1 fruit fly cellular context compared by ENCODE assay signal in the genomic region with DNA sequence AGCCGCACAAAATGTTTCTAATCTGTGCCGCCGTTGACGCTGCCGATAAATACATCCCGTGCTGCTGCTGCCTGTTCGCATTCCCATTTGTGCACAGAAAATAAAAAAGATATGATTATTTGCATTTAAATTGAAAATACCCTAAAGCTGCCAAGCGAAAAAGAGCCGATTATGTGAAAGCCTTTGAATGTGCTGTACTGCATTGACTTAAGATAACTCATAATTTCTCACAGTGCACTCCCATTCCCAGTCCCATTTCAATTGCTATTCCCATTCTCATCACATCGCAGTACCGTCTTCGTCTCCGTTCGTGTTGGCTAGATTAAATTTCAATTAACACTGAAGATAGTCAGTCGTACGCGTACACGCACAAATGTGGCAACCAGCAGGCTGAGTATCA.
TF ChIP-seq lines count a peak whose summit lies in the region.

No protein-coding gene starts in this region.

TF ChIP-seq in whole organism, embryonic, 481 proteins besides CTCF, POLR2A, EP300 and RAD21 (continued from another document and continues in another):
- TF ChIP-seq CG2889 (GFP tag; IDR thresholded peaks at IDR 0.05; lab: Robert Waterston, UW), result peak; percentile 61; the same call in 2 of the 3 replicates
- no peak for TF ChIP-seq CG11247 (GFP tag; IDR thresholded peaks at IDR 0.05; lab: Robert Waterston, UW)
- no peak for TF ChIP-seq grn (GFP tag; optimal IDR thresholded peaks at IDR 0.05; lab: Kevin White, UChicago)
- peak; percentile 55 for TF ChIP-seq CG2678 (tag; optimal IDR thresholded peaks at IDR 0.05; lab: Kevin White, UChicago)
- no peak for TF ChIP-seq BtbVII (GFP tag; optimal IDR thresholded peaks at IDR 0.05; lab: Kevin White, UChicago)
- peak; percentile 10 for TF ChIP-seq shn (GFP tag; optimal IDR thresholded peaks at IDR 0.05; lab: Kevin White, UChicago)
- no peak for TF ChIP-seq HLHmδ (GFP tag; optimal IDR thresholded peaks at IDR 0.05; lab: Kevin White, UChicago)
- TF ChIP-seq pan (optimal IDR thresholded peaks at IDR 0.05; lab: Kevin White, UChicago), result no peak
- TF ChIP-seq pan (GFP tag; optimal IDR thresholded peaks at IDR 0.05 in 1 of 2, IDR thresholded peaks at IDR 0.05 in 1 of 2), result peak in 1 of 2 experiments; percentile 56
- no peak for TF ChIP-seq Nf-YA (GFP tag; IDR thresholded peaks at IDR 0.05; lab: Robert Waterston, UW)
- no peak for TF ChIP-seq YL-1 (GFP tag; optimal IDR thresholded peaks at IDR 0.05; lab: Kevin White, UChicago)
- peak; percentile 32 for TF ChIP-seq odd (GFP tag; optimal IDR thresholded peaks at IDR 0.05; lab: Kevin White, UChicago)
- TF ChIP-seq CG3065 (GFP tag; optimal IDR thresholded peaks at IDR 0.05; lab: Kevin White, UChicago), result no peak
- no peak for TF ChIP-seq CG8478 (optimal IDR thresholded peaks at IDR 0.05; lab: Kevin White, UChicago)
- TF ChIP-seq onecut (GFP tag; IDR thresholded peaks at IDR 0.05; lab: Robert Waterston, UW), result peak; percentile 42; the same call in 1 of the 2 replicates
- no peak for TF ChIP-seq CG2875 (GFP tag; optimal IDR thresholded peaks at IDR 0.05; lab: Kevin White, UChicago)
- TF ChIP-seq slbo (GFP tag; IDR thresholded peaks at IDR 0.05; lab: Robert Waterston, UW), result peak; percentile 75
- TF ChIP-seq CG6683 (GFP tag; optimal IDR thresholded peaks at IDR 0.05; lab: Kevin White, UChicago), result no peak
- TF ChIP-seq ara (GFP tag; IDR thresholded peaks at IDR 0.05; lab: Robert Waterston, UW), result no peak
- no peak for TF ChIP-seq pfk (GFP tag; optimal IDR thresholded peaks at IDR 0.05; lab: Kevin White, UChicago)
- no peak for TF ChIP-seq Lhr (GFP tag; optimal IDR thresholded peaks at IDR 0.05; lab: Kevin White, UChicago)
- TF ChIP-seq repo (GFP tag; optimal IDR thresholded peaks at IDR 0.05; lab: Kevin White, UChicago), result peak; percentile 42
- no peak for TF ChIP-seq hbn (GFP tag; IDR thresholded peaks at IDR 0.05; lab: Robert Waterston, UW; ENCODE audit: partially characterized antibody)
- TF ChIP-seq sima (GFP tag; optimal IDR thresholded peaks at IDR 0.05; lab: Kevin White, UChicago), result no peak
- TF ChIP-seq CG15601 (tag; optimal IDR thresholded peaks at IDR 0.05; lab: Kevin White, UChicago), result no peak
- peak; percentile 18 for TF ChIP-seq CG12769 (tag; optimal IDR thresholded peaks at IDR 0.05; lab: Kevin White, UChicago)
- TF ChIP-seq Ada2b (GFP tag; IDR thresholded peaks at IDR 0.05; lab: Robert Waterston, UW), result peak; percentile 54; the same call in 1 of the 2 replicates
- TF ChIP-seq Hmr (GFP tag; optimal IDR thresholded peaks at IDR 0.05; lab: Kevin White, UChicago), result peak; percentile 47
- TF ChIP-seq seq (GFP tag; IDR thresholded peaks at IDR 0.05; lab: Robert Waterston, UW), result 0 out of 2 replicates have a peak, but pooled peaks have one; percentile 29
- TF ChIP-seq CG3838 (GFP tag; optimal IDR thresholded peaks at IDR 0.05; lab: Kevin White, UChicago), result no peak
- peak; percentile 59; the same call in 1 of the 2 replicates for TF ChIP-seq sob (GFP tag; IDR thresholded peaks at IDR 0.05; lab: Robert Waterston, UW)
- TF ChIP-seq chm (GFP tag; IDR thresholded peaks at IDR 0.05; lab: Robert Waterston, UW), result peak; percentile 72
- peak; percentile 51; the same call in 1 of the 2 replicates for TF ChIP-seq CG31441 (GFP tag; IDR thresholded peaks at IDR 0.05; lab: Robert Waterston, UW)
- TF ChIP-seq en (GFP tag; optimal IDR thresholded peaks at IDR 0.05; lab: Kevin White, UChicago), result no peak
- no peak for TF ChIP-seq Bteb2 (GFP tag; optimal IDR thresholded peaks at IDR 0.05; lab: Kevin White, UChicago)
- TF ChIP-seq lab (GFP tag; optimal IDR thresholded peaks at IDR 0.05; lab: Kevin White, UChicago), result peak; percentile 67
- TF ChIP-seq CG7357 (GFP tag; IDR thresholded peaks at IDR 0.05; lab: Robert Waterston, UW), result 0 out of 3 replicates have a peak, but pooled peaks have one; percentile 10
- peak; percentile 64 for TF ChIP-seq CG2712 (tag; optimal IDR thresholded peaks at IDR 0.05; lab: Kevin White, UChicago)
- TF ChIP-seq kay (GFP tag; optimal IDR thresholded peaks at IDR 0.05; lab: Kevin White, UChicago), result no peak
- TF ChIP-seq Neu2 (GFP tag; optimal IDR thresholded peaks at IDR 0.05; lab: Kevin White, UChicago; ENCODE audit: borderline replicate concordance), result no peak
- TF ChIP-seq CG14050 (GFP tag; IDR thresholded peaks at IDR 0.05; lab: Robert Waterston, UW), result peak; percentile 19; the same call in 1 of the 3 replicates
- TF ChIP-seq Gug (GFP tag; IDR thresholded peaks at IDR 0.05; lab: Robert Waterston, UW), result peak; percentile 69
- no peak for TF ChIP-seq lov (optimal IDR thresholded peaks at IDR 0.05; lab: Kevin White, UChicago)
- peak; percentile 74; the same call in 2 of the 3 replicates for TF ChIP-seq lov (GFP tag; IDR thresholded peaks at IDR 0.05; lab: Robert Waterston, UW)
- TF ChIP-seq vvl (GFP tag; IDR thresholded peaks at IDR 0.05; lab: Robert Waterston, UW), result peak; percentile 78
- peak; percentile 56 for TF ChIP-seq ind (GFP tag; optimal IDR thresholded peaks at IDR 0.05; lab: Kevin White, UChicago)
- peak; percentile 71 for TF ChIP-seq HLH3B (GFP tag; IDR thresholded peaks at IDR 0.05; lab: Robert Waterston, UW)
- TF ChIP-seq Drgx (GFP tag; IDR thresholded peaks at IDR 0.05; lab: Robert Waterston, UW), result peak; percentile 94
- peak; percentile 67 for TF ChIP-seq esg (GFP tag; conservative IDR thresholded peaks at IDR 0.05; lab: Robert Waterston, UW)
- TF ChIP-seq CG4424 (GFP tag; optimal IDR thresholded peaks at IDR 0.05; lab: Kevin White, UChicago), result peak; percentile 34
- no peak for TF ChIP-seq CG15073 (GFP tag; optimal IDR thresholded peaks at IDR 0.05; lab: Kevin White, UChicago)
- TF ChIP-seq CG10543 (GFP tag; optimal IDR thresholded peaks at IDR 0.05; lab: Kevin White, UChicago), result no peak
- TF ChIP-seq Atf6 (GFP tag; IDR thresholded peaks at IDR 0.05; lab: Robert Waterston, UW), result peak; percentile 65; the same call in 1 of the 2 replicates
- TF ChIP-seq dm (GFP tag; optimal IDR thresholded peaks at IDR 0.05; lab: Kevin White, UChicago), result peak; percentile 27
- TF ChIP-seq CG33557 (GFP tag; optimal IDR thresholded peaks at IDR 0.05; lab: Kevin White, UChicago), result no peak
- no peak for TF ChIP-seq CG4328 (GFP tag; optimal IDR thresholded peaks at IDR 0.05; lab: Kevin White, UChicago)
- peak; percentile 16 for TF ChIP-seq p53 (GFP tag; optimal IDR thresholded peaks at IDR 0.05; lab: Kevin White, UChicago)
- TF ChIP-seq CG18764 (GFP tag; optimal IDR thresholded peaks at IDR 0.05; lab: Kevin White, UChicago), result peak; percentile 48
- no peak for TF ChIP-seq D (optimal IDR thresholded peaks at IDR 0.05; lab: Kevin White, UChicago)
- peak; percentile 57 for TF ChIP-seq D (GFP tag; optimal IDR thresholded peaks at IDR 0.05; lab: Kevin White, UChicago)
- no peak for TF ChIP-seq Hand (GFP tag; optimal IDR thresholded peaks at IDR 0.05; lab: Kevin White, UChicago)
- TF ChIP-seq lmd (GFP tag; IDR thresholded peaks at IDR 0.05; lab: Robert Waterston, UW), result peak; percentile 61
- peak; percentile 40 for TF ChIP-seq Mes4 (GFP tag; optimal IDR thresholded peaks at IDR 0.05; lab: Kevin White, UChicago)
- no peak for TF ChIP-seq inv (GFP tag; IDR thresholded peaks at IDR 0.05; lab: Robert Waterston, UW; ENCODE audit: partially characterized antibody)
- TF ChIP-seq fd64A (GFP tag; optimal IDR thresholded peaks at IDR 0.05; lab: Kevin White, UChicago), result no peak
- TF ChIP-seq CkIIα-i1 (GFP tag; IDR thresholded peaks at IDR 0.05; lab: Robert Waterston, UW), result no peak
- TF ChIP-seq CG42726 (GFP tag; IDR thresholded peaks at IDR 0.05; lab: Robert Waterston, UW; ENCODE audit: partially characterized antibody), result no peak
- peak; percentile 47; the same call in 1 of the 2 replicates for TF ChIP-seq CG3847 (GFP tag; IDR thresholded peaks at IDR 0.05; lab: Robert Waterston, UW)
- TF ChIP-seq Hr51 (GFP tag; optimal IDR thresholded peaks at IDR 0.05; lab: Kevin White, UChicago), result peak; percentile 17 to 48
- peak; percentile 54 for TF ChIP-seq wor (GFP tag; IDR thresholded peaks at IDR 0.05; lab: Robert Waterston, UW)
- no peak for TF ChIP-seq ssp (GFP tag; IDR thresholded peaks at IDR 0.05; lab: Robert Waterston, UW)
- peak; percentile 66 for TF ChIP-seq Blimp-1 (GFP tag; optimal IDR thresholded peaks at IDR 0.05; lab: Kevin White, UChicago)
- TF ChIP-seq Elba2 (GFP tag; optimal IDR thresholded peaks at IDR 0.05; lab: Kevin White, UChicago), result no peak
- TF ChIP-seq CG3995 (GFP tag; optimal IDR thresholded peaks at IDR 0.05; lab: Kevin White, UChicago), result no peak
- TF ChIP-seq CG4404 (GFP tag; IDR thresholded peaks at IDR 0.05; lab: Robert Waterston, UW), result peak; percentile 58
- peak; percentile 58 for TF ChIP-seq CG30403 (GFP tag; optimal IDR thresholded peaks at IDR 0.05; lab: Kevin White, UChicago)
- TF ChIP-seq CG12659 (GFP tag; optimal IDR thresholded peaks at IDR 0.05; lab: Kevin White, UChicago), result peak; percentile 28
- TF ChIP-seq Side (GFP tag; optimal IDR thresholded peaks at IDR 0.05; lab: Kevin White, UChicago), result no peak
- no peak for TF ChIP-seq ERR (GFP tag; optimal IDR thresholded peaks at IDR 0.05; lab: Kevin White, UChicago)
- no peak for TF ChIP-seq CG7271 (tag; optimal IDR thresholded peaks at IDR 0.05; lab: Kevin White, UChicago)
- no peak for TF ChIP-seq ash1 (GFP tag; optimal IDR thresholded peaks at IDR 0.05; lab: Kevin White, UChicago)
- peak; percentile 16 for TF ChIP-seq CG9876 (GFP tag; optimal IDR thresholded peaks at IDR 0.05; lab: Kevin White, UChicago)
- 0 out of 3 replicates have a peak, but pooled peaks have one; percentile 37 for TF ChIP-seq sr (GFP tag; IDR thresholded peaks at IDR 0.05; lab: Robert Waterston, UW)
- peak; percentile 1 for TF ChIP-seq CG10654 (GFP tag; optimal IDR thresholded peaks at IDR 0.05; lab: Kevin White, UChicago)
- no peak for TF ChIP-seq klu (GFP tag; IDR thresholded peaks at IDR 0.05; lab: Robert Waterston, UW)
- 0 out of 2 replicates have a peak, but pooled peaks have one; percentile 45 for TF ChIP-seq CG6272 (GFP tag; IDR thresholded peaks at IDR 0.05; lab: Robert Waterston, UW)
- no peak for TF ChIP-seq eyg (GFP tag; optimal IDR thresholded peaks at IDR 0.05; lab: Kevin White, UChicago)
- peak; percentile 65 for TF ChIP-seq dmrt11E (tag; optimal IDR thresholded peaks at IDR 0.05; lab: Kevin White, UChicago)
- no peak for TF ChIP-seq exex (tag; optimal IDR thresholded peaks at IDR 0.05; lab: Kevin White, UChicago)
- TF ChIP-seq CG3281 (GFP tag; optimal IDR thresholded peaks at IDR 0.05; lab: Kevin White, UChicago), result peak; percentile 24
- TF ChIP-seq NK7.1 (GFP tag; optimal IDR thresholded peaks at IDR 0.05; lab: Kevin White, UChicago), result no peak
- no peak for TF ChIP-seq kah (GFP tag; optimal IDR thresholded peaks at IDR 0.05; lab: Kevin White, UChicago)
- no peak for TF ChIP-seq CG6175 (GFP tag; IDR thresholded peaks at IDR 0.05; lab: Robert Waterston, UW)
- TF ChIP-seq rib (GFP tag; IDR thresholded peaks at IDR 0.05; lab: Robert Waterston, UW), result peak; percentile 27; the same call in 1 of the 2 replicates
- peak; percentile 53 for TF ChIP-seq CG2120 (GFP tag; optimal IDR thresholded peaks at IDR 0.05; lab: Kevin White, UChicago)
- no peak for TF ChIP-seq CG13894 (tag; optimal IDR thresholded peaks at IDR 0.05; lab: Kevin White, UChicago)
- TF ChIP-seq Nf-YB (GFP tag; optimal IDR thresholded peaks at IDR 0.05; lab: Kevin White, UChicago), result peak; percentile 23
- TF ChIP-seq sens-2 (GFP tag; IDR thresholded peaks at IDR 0.05; lab: Robert Waterston, UW), result peak; percentile 56; the same call in 1 of the 2 replicates
- peak; percentile 41 for TF ChIP-seq Oaz (GFP tag; IDR thresholded peaks at IDR 0.05; lab: Robert Waterston, UW)
- peak; percentile 6 for TF ChIP-seq CG10267 (tag; optimal IDR thresholded peaks at IDR 0.05; lab: Kevin White, UChicago)
- peak; percentile 40 for TF ChIP-seq CoRest (tag; optimal IDR thresholded peaks at IDR 0.05; lab: Kevin White, UChicago)
- TF ChIP-seq tin (GFP tag; optimal IDR thresholded peaks at IDR 0.05; lab: Kevin White, UChicago), result peak; percentile 64
- TF ChIP-seq CG8944 (GFP tag; optimal IDR thresholded peaks at IDR 0.05; lab: Kevin White, UChicago), result no peak
- peak; percentile 21; the same call in 1 of the 2 replicates for TF ChIP-seq Lim3 (GFP tag; IDR thresholded peaks at IDR 0.05; lab: Robert Waterston, UW)
- no peak for TF ChIP-seq CG10274 (GFP tag; optimal IDR thresholded peaks at IDR 0.05; lab: Kevin White, UChicago)
- no peak for TF ChIP-seq gro (GFP tag; optimal IDR thresholded peaks at IDR 0.05; lab: Kevin White, UChicago)
- peak; percentile 11 for TF ChIP-seq CG1233 (GFP tag; optimal IDR thresholded peaks at IDR 0.05; lab: Kevin White, UChicago)
- TF ChIP-seq CG8359 (GFP tag; optimal IDR thresholded peaks at IDR 0.05; lab: Kevin White, UChicago; ENCODE audit: borderline replicate concordance), result no peak
- peak; percentile 4 for TF ChIP-seq trh (GFP tag; optimal IDR thresholded peaks at IDR 0.05; lab: Kevin White, UChicago)
- TF ChIP-seq hth (optimal IDR thresholded peaks at IDR 0.05; lab: Kevin White, UChicago), result no peak
- TF ChIP-seq CG12219 (GFP tag; optimal IDR thresholded peaks at IDR 0.05; lab: Kevin White, UChicago), result no peak
- no peak for TF ChIP-seq tup (GFP tag; optimal IDR thresholded peaks at IDR 0.05; lab: Kevin White, UChicago)
- peak; percentile 41 to 52 for TF ChIP-seq Pdp1 (GFP tag; optimal IDR thresholded peaks at IDR 0.05; lab: Kevin White, UChicago)
- no peak for TF ChIP-seq cg (GFP tag; optimal IDR thresholded peaks at IDR 0.05; lab: Kevin White, UChicago)
- no peak for TF ChIP-seq CG10462 (GFP tag; optimal IDR thresholded peaks at IDR 0.05; lab: Kevin White, UChicago)
- TF ChIP-seq CG11560 (tag; IDR thresholded peaks at IDR 0.05; lab: Robert Waterston, UW), result 0 out of 3 replicates have a peak, but pooled peaks have one; percentile 32
- TF ChIP-seq Dek (tag; optimal IDR thresholded peaks at IDR 0.05; lab: Kevin White, UChicago), result no peak
- no peak for TF ChIP-seq C15 (GFP tag; IDR thresholded peaks at IDR 0.05; lab: Robert Waterston, UW)
- no peak for TF ChIP-seq disco-r (GFP tag; optimal IDR thresholded peaks at IDR 0.05; lab: Kevin White, UChicago)
- no peak for TF ChIP-seq D19B (GFP tag; optimal IDR thresholded peaks at IDR 0.05; lab: Kevin White, UChicago)
- no peak for TF ChIP-seq unc-4 (GFP tag; IDR thresholded peaks at IDR 0.05; lab: Robert Waterston, UW; ENCODE audit: partially characterized antibody)
- TF ChIP-seq pho (GFP tag; optimal IDR thresholded peaks at IDR 0.05; lab: Kevin White, UChicago), result peak; percentile 5
- peak; percentile 69; the same call in 1 of the 3 replicates for TF ChIP-seq so (GFP tag; IDR thresholded peaks at IDR 0.05; lab: Robert Waterston, UW)
- TF ChIP-seq CG15269 (tag; optimal IDR thresholded peaks at IDR 0.05; lab: Kevin White, UChicago), result peak; percentile 40
- TF ChIP-seq h (optimal IDR thresholded peaks at IDR 0.05; lab: Kevin White, UChicago), result no peak
- no peak for TF ChIP-seq mirr (GFP tag; optimal IDR thresholded peaks at IDR 0.05; lab: Kevin White, UChicago)
